Fruit fly (Drosophila melanogaster): ENCODE data around the gene PH4alphaSG1.

DNA sequence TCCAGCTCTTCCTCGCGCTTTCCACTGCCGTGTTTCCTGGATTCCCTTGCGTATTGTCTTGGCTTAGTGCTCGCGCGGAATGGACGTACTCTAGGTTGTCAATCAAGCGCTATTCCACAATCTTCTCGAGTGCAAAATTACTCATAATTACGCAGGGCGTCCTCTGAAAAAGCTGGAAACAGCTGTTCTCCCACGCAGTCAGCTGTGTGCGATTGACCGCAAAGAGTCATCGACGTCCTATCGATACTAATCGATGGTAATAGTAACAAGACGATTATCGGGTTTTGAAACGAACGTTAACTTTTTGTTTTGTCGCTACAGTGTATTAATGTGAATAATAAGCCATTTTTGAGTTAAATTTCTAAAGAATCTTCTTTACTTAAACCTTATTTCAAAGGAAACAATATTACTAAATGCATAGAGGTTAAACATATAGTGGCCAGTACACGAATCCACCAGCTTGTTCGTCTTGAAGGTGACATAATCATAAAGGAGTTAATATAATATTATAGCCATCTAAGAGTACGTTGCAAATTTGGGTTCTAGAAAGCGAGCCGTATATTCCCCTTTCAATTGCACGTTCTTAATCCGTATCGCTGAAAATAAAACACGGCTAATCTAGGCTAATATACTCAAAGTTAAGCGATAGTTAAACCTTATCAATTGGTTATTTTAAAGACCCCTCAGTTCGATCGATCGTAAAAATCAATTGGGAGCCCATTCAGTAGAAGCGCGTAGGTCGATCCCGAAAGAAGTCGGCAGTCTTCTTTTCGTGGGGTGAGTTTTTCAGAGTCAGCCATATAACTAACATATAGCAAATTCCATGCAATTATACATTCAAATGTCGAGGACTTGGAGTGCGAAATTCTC, 46.2 kb downstream of the PH4alphaSG1 start, which contains the start of the genes CG2224 and CDase:
- TF ChIP-seq CG1621 (tag; optimal IDR thresholded peaks at IDR 0.05), result no peak
- no peak for TF ChIP-seq CG9139 (GFP tag; optimal IDR thresholded peaks at IDR 0.05)
- TF ChIP-seq Blimp-1 (GFP tag; optimal IDR thresholded peaks at IDR 0.05), result no peak
- no peak for TF ChIP-seq dsx (GFP tag; optimal IDR thresholded peaks at IDR 0.05; ENCODE audit: poor library complexity, severe bottlenecking)
- TF ChIP-seq Gug (GFP tag; IDR thresholded peaks at IDR 0.05), result no peak
- no peak for TF ChIP-seq topi (GFP tag; optimal IDR thresholded peaks at IDR 0.05)
- TF ChIP-seq CG8119 (GFP tag; IDR thresholded peaks at IDR 0.05), result no peak
- no peak for TF ChIP-seq cyc (GFP tag; optimal IDR thresholded peaks at IDR 0.05)
- TF ChIP-seq CG11294 (GFP tag; IDR thresholded peaks at IDR 0.05), result no peak
- no peak for TF ChIP-seq CG8319 (GFP tag; optimal IDR thresholded peaks at IDR 0.05)
- no peak for TF ChIP-seq salr (GFP tag; optimal IDR thresholded peaks at IDR 0.05)
